Worm (Caenorhabditis elegans) whole organism, mixed stage, embryonic: Measurements from ENCODE around the gene str-169.

ENCODE experiments used
- elt-3 ChIP-seq: fragments of 150-350 bp; optimal IDR thresholded peaks from 2 replicates; lab custom pipeline; 2014; ENCODE audit warnings: missing biosample characterization, missing genetic modification characterization
- flh-1 ChIP-seq: fragments of 200-800 bp; sonication (Bioruptor generic); optimal IDR thresholded peaks from 2 replicates; lab custom pipeline; 2018; ENCODE audit warnings: mild to moderate bottlenecking, missing genetic modification characterization, moderate library complexity, missing compliant biosample characterization
- ham-2 ChIP-seq: fragments of 200-800 bp; sonication (Bioruptor generic); optimal IDR thresholded peaks from 2 replicates; lab custom pipeline; 2018; ENCODE audit warnings: mild to moderate bottlenecking, missing genetic modification characterization, missing compliant biosample characterization
- lsy-2 ChIP-seq: fragments of 150-350 bp; optimal IDR thresholded peaks from 2 replicates; lab custom pipeline; 2014; ENCODE audit warnings: missing biosample characterization, missing genetic modification characterization
- mab-5 ChIP-seq: fragments of 150-350 bp; optimal IDR thresholded peaks from 2 replicates; lab custom pipeline; 2014; ENCODE audit warnings: missing biosample characterization, missing genetic modification characterization
- mep-1 ChIP-seq: fragments of 150-350 bp; optimal IDR thresholded peaks from 2 replicates; lab custom pipeline; 2017; ENCODE audit warnings: missing biosample characterization, missing genetic modification reagents, missing genetic modification characterization, inconsistent platforms
- nhr-237 ChIP-seq: fragments of 150-350 bp; optimal IDR thresholded peaks from 2 replicates; lab custom pipeline; 2014; ENCODE audit warnings: missing biosample characterization, missing genetic modification characterization
- nhr-28 ChIP-seq: fragments of 150-350 bp; optimal IDR thresholded peaks from 2 replicates; lab custom pipeline; 2014; ENCODE audit warnings: missing biosample characterization, missing genetic modification characterization
- snpc-4 ChIP-seq: fragments of 150-350 bp; optimal IDR thresholded peaks from 2 replicates; lab custom pipeline; 2014; ENCODE audit warnings: missing biosample characterization, missing genetic modification characterization
- sptf-1 ChIP-seq: sonication (generic microtip); optimal IDR thresholded peaks from 2 replicates; lab custom pipeline; 2017; ENCODE audit warnings: mild to moderate bottlenecking, missing genetic modification characterization, moderate library complexity, missing compliant biosample characterization
- unc-62 ChIP-seq: fragments of 150-350 bp; optimal IDR thresholded peaks from 2 replicates; lab custom pipeline; 2014; ENCODE audit warnings: missing biosample characterization, missing genetic modification reagents, missing genetic modification characterization
- ztf-11 ChIP-seq: fragments of 150-350 bp; optimal IDR thresholded peaks from 2 replicates; lab custom pipeline; 2014; ENCODE audit warnings: missing biosample characterization, missing genetic modification characterization

DNA sequence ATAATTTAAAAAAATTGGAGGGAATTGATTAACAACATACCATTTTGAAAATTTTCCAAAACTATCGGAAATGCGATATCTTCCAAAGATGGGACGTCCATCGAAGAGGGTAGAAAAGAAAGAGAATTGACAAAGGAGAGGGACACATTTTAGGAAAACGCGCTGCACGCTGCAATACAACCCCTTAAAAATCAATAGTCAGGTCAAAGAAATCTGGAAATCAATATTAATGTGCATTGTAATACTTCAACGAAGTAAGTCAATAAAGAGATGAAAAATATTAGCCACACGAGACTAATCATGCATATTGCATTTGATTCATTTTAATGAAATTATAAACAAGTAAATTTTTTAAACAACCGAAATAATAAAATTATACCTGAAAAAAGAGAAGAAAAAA lies 23.5 kb downstream of the str-169 start, which contains the start of gene Y9C9A.13:
- TF ChIP-seq nhr-28 (tag; lab: Kevin White, UChicago) = no peak
- TF ChIP-seq unc-62 (GFP tag; lab: Kevin White, UChicago) = no peak
- TF ChIP-seq ztf-11 (tag; lab: Kevin White, UChicago) = no peak
- TF ChIP-seq ham-2 (GFP tag; lab: Kevin White, UChicago) = no peak
- TF ChIP-seq sptf-1 (tag; lab: Kevin White, UChicago) = no peak
- TF ChIP-seq nhr-237 (tag; lab: Kevin White, UChicago) = no peak
- no peak for TF ChIP-seq snpc-4 (tag; lab: Kevin White, UChicago)
- TF ChIP-seq mab-5 (tag; lab: Kevin White, UChicago) = no peak
- TF ChIP-seq lsy-2 = no peak
- TF ChIP-seq mep-1 = no peak
- TF ChIP-seq flh-1 = no peak
- no peak for TF ChIP-seq elt-3 (tag; lab: Kevin White, UChicago)
